Worm (Caenorhabditis elegans) whole organism, L1 larva: ENCODE measurements around the gene Y43F8C.17.

Experiments used
- F16B12.6 ChIP-seq: fragments of 150-350 bp; optimal IDR thresholded peaks from 2 replicates; lab custom pipeline; 2014; ENCODE audit warnings: missing biosample characterization, missing genetic modification characterization
- alr-1 ChIP-seq: fragments of 200-800 bp; sonication (Bioruptor generic); optimal IDR thresholded peaks from 2 replicates; lab custom pipeline; 2018; ENCODE audit warnings: borderline replicate concordance, mild to moderate bottlenecking, missing genetic modification characterization, missing compliant biosample characterization
- ama-1 ChIP-seq: fragments of 150-350 bp; optimal IDR thresholded peaks from 2 replicates; lab custom pipeline; 2014
- blmp-1 ChIP-seq: fragments of 150-350 bp; optimal IDR thresholded peaks from 2 replicates; lab custom pipeline; 2014; ENCODE audit warnings: missing biosample characterization, missing genetic modification characterization
- ceh-63 ChIP-seq: fragments of 200-800 bp; sonication (Bioruptor generic); optimal IDR thresholded peaks from 2 replicates; lab custom pipeline; 2018; ENCODE audit warnings: mild to moderate bottlenecking, missing genetic modification characterization, missing compliant biosample characterization
- ceh-90 ChIP-seq: sonication (generic microtip); optimal IDR thresholded peaks from 2 replicates; lab custom pipeline; 2016; ENCODE audit warnings: missing genetic modification characterization, missing compliant biosample characterization
- dpl-1 ChIP-seq, 3 experiments: fragments of 150-350 bp in 2 of 3; sonication (generic microtip) in 1 of 3; optimal IDR thresholded peaks; 2 replicates each; lab custom pipeline; 2014 to 2017; ENCODE audit warnings: missing biosample characterization in 3 of 3, missing genetic modification characterization in 3 of 3, missing genetic modification reagents in 3 of 3
- dsc-1 ChIP-seq: sonication (generic microtip); optimal IDR thresholded peaks from 2 replicates; lab custom pipeline; 2016; ENCODE audit warnings: mild to moderate bottlenecking, missing genetic modification characterization, missing compliant biosample characterization
- efl-1 ChIP-seq, 4 experiments: fragments of 150-350 bp; optimal IDR thresholded peaks in 3 of 4; peaks in 1 of 4; 1 replicate in 1 of 4; 2 replicates in 3 of 4; lab custom pipeline; 2014; ENCODE audit warnings: missing biosample characterization in 2 of 4, missing genetic modification characterization in 2 of 4, missing genetic modification reagents in 2 of 4
- efl-3 ChIP-seq: fragments of 200-800 bp; sonication (Bioruptor generic); optimal IDR thresholded peaks from 2 replicates; lab custom pipeline; 2018; ENCODE audit warnings: mild to moderate bottlenecking, missing genetic modification characterization, missing compliant biosample characterization
- egl-13 ChIP-seq: sonication (generic microtip); optimal IDR thresholded peaks from 2 replicates; lab custom pipeline; 2016; ENCODE audit warnings: missing genotype, missing genetic modification reagents, missing genetic modification characterization, missing compliant biosample characterization
- egl-27 ChIP-seq, 2 experiments: fragments of 150-350 bp in 1 of 2; sonication (generic microtip); optimal IDR thresholded peaks; 3 replicates each; lab custom pipeline; 2017 to 2018; ENCODE audit warnings: missing biosample characterization in 2 of 2, missing genetic modification characterization in 2 of 2, missing genetic modification reagents in 2 of 2
- fkh-10 ChIP-seq: sonication (generic microtip); optimal IDR thresholded peaks from 2 replicates; lab custom pipeline; 2017; ENCODE audit warnings: missing biosample characterization, missing genetic modification reagents, missing genetic modification characterization
- fkh-4 ChIP-seq: sonication (generic microtip); optimal IDR thresholded peaks from 2 replicates; lab custom pipeline; 2016; ENCODE audit warnings: missing compliant biosample characterization, missing genetic modification characterization, borderline replicate concordance
- fkh-8 ChIP-seq: sonication (generic microtip); optimal IDR thresholded peaks from 2 replicates; lab custom pipeline; 2016; ENCODE audit warnings: mild to moderate bottlenecking, missing genetic modification characterization, missing compliant biosample characterization
- grh-1 ChIP-seq: fragments of 200-800 bp; sonication (Bioruptor generic); IDR thresholded peaks from 2 replicates; pipeline ENCODE4 v1.3.6; 2022; ENCODE audit warnings: missing genetic modification reagents, missing genetic modification characterization, missing compliant biosample characterization
- hlh-4 ChIP-seq: sonication (generic microtip); optimal IDR thresholded peaks from 2 replicates; lab custom pipeline; 2016; ENCODE audit warnings: mild to moderate bottlenecking, missing genetic modification characterization, missing compliant biosample characterization
- hpl-2 ChIP-seq: fragments of 150-350 bp; optimal IDR thresholded peaks from 2 replicates; lab custom pipeline; 2014; ENCODE audit warnings: missing biosample characterization, missing genetic modification reagents, missing genetic modification characterization
- lin-13 ChIP-seq: fragments of 150-350 bp; optimal IDR thresholded peaks from 2 replicates; lab custom pipeline; 2014; ENCODE audit warnings: missing biosample characterization, missing genetic modification reagents, missing genetic modification characterization
- lin-15B ChIP-seq: fragments of 150-350 bp; sonication (generic microtip); optimal IDR thresholded peaks from 3 replicates; lab custom pipeline; 2014; ENCODE audit warnings: missing biosample characterization, missing genetic modification characterization
- lsy-2 ChIP-seq, 2 experiments: fragments of 150-350 bp; optimal IDR thresholded peaks; 2 replicates each; lab custom pipeline; 2014; ENCODE audit warnings: missing biosample characterization in 2 of 2, missing genetic modification characterization in 2 of 2
- mab-9 ChIP-seq: fragments of 200-800 bp; sonication (Bioruptor generic); IDR thresholded peaks from 2 replicates; pipeline ENCODE4 v1.3.6; 2022; ENCODE audit warnings: missing genetic modification reagents, missing genetic modification characterization, missing compliant biosample characterization
- mep-1 ChIP-seq: fragments of 150-350 bp; optimal IDR thresholded peaks from 2 replicates; lab custom pipeline; 2014; ENCODE audit warnings: missing biosample characterization, missing genetic modification characterization
- nhr-20 ChIP-seq: sonication (generic microtip); optimal IDR thresholded peaks from 2 replicates; lab custom pipeline; 2016; ENCODE audit warnings: mild to moderate bottlenecking, missing genetic modification characterization, missing compliant biosample characterization
- nhr-28 ChIP-seq: fragments of 150-350 bp; optimal IDR thresholded peaks from 2 replicates; lab custom pipeline; 2014; ENCODE audit warnings: missing biosample characterization, missing genetic modification characterization
- nhr-47 ChIP-seq: sonication (generic microtip); optimal IDR thresholded peaks from 2 replicates; lab custom pipeline; 2016; ENCODE audit warnings: mild to moderate bottlenecking, missing genetic modification characterization, moderate library complexity, missing compliant biosample characterization
- nhr-71 ChIP-seq: sonication (generic microtip); optimal IDR thresholded peaks from 2 replicates; lab custom pipeline; 2016; ENCODE audit warnings: mild to moderate bottlenecking, missing genetic modification characterization, moderate library complexity, missing compliant biosample characterization
- nhr-76 ChIP-seq: sonication (generic microtip); optimal IDR thresholded peaks from 2 replicates; lab custom pipeline; 2017; ENCODE audit warnings: missing biosample characterization, missing genetic modification characterization
- nhr-90 ChIP-seq: sonication (generic microtip); optimal IDR thresholded peaks from 2 replicates; lab custom pipeline; 2016; ENCODE audit warnings: mild to moderate bottlenecking, missing genetic modification characterization, missing compliant biosample characterization; ENCODE audit not compliant: poor library complexity
- pax-3 ChIP-seq: fragments of 200-800 bp; sonication (Bioruptor generic); optimal IDR thresholded peaks from 2 replicates; lab custom pipeline; 2018; ENCODE audit warnings: mild to moderate bottlenecking, missing genetic modification characterization, moderate library complexity, missing compliant biosample characterization
- pqm-1 ChIP-seq: sonication (generic microtip); optimal IDR thresholded peaks from 3 replicates; lab custom pipeline; 2017; ENCODE audit warnings: missing biosample characterization, missing genetic modification characterization
- skn-1 ChIP-seq: fragments of 150-350 bp; optimal IDR thresholded peaks from 2 replicates; lab custom pipeline; 2014; ENCODE audit warnings: missing biosample characterization, missing genetic modification characterization
- sox-4 ChIP-seq: sonication (generic microtip); optimal IDR thresholded peaks from 2 replicates; lab custom pipeline; 2016; ENCODE audit warnings: missing genetic modification characterization, missing compliant biosample characterization
- sptf-1 ChIP-seq: fragments of 150-350 bp; optimal IDR thresholded peaks from 2 replicates; lab custom pipeline; 2014; ENCODE audit warnings: missing biosample characterization, missing genetic modification characterization
- tbx-2 ChIP-seq: sonication (generic microtip); optimal IDR thresholded peaks from 2 replicates; lab custom pipeline; 2016; ENCODE audit warnings: missing genetic modification characterization, missing compliant biosample characterization
- tlp-1 ChIP-seq: fragments of 150-350 bp; optimal IDR thresholded peaks from 2 replicates; lab custom pipeline; 2014; ENCODE audit warnings: missing biosample characterization, missing genetic modification characterization
- unc-98 ChIP-seq: fragments of 200-800 bp; sonication (Bioruptor generic); IDR thresholded peaks from 2 replicates; pipeline ENCODE4 v1.3.6; 2022; ENCODE audit warnings: missing genetic modification characterization, missing compliant biosample characterization
- xbp-1 ChIP-seq: sonication (generic microtip); optimal IDR thresholded peaks from 2 replicates; lab custom pipeline; 2016; ENCODE audit warnings: missing genetic modification characterization, missing compliant biosample characterization
- zag-1 ChIP-seq: fragments of 150-350 bp; optimal IDR thresholded peaks from 2 replicates; lab custom pipeline; 2014; ENCODE audit warnings: missing biosample characterization, missing genetic modification characterization
- ztf-4 ChIP-seq: fragments of 150-350 bp; optimal IDR thresholded peaks from 2 replicates; lab custom pipeline; 2014; ENCODE audit warnings: missing biosample characterization, missing genetic modification characterization

The Y43F8C.17 gene

ce11 chrV:19668213-19668612 lies 47.7 kb upstream of the Y43F8C.17 start:
- TF ChIP-seq tbx-2 (tag; lab: Kevin White, UChicago) (no peak), tlp-1 (tag; lab: Kevin White, UChicago) (no peak), mab-9 (no peak), ceh-90 (tag; lab: Kevin White, UChicago) (no peak), blmp-1 (tag; lab: Kevin White, UChicago) (no peak), hpl-2 (GFP tag; lab: Kevin White, UChicago) (no peak), efl-1 (optimal IDR thresholded peaks at IDR 0.05; lab: Kevin White, UChicago) (no peak), efl-1 (GFP tag; optimal IDR thresholded peaks at IDR 0.05 in 1 of 2; lab: Kevin White, UChicago) (no peak), dsc-1 (tag; lab: Kevin White, UChicago) (peak; percentile 47), fkh-10 (no peak), nhr-47 (tag; lab: Kevin White, UChicago) (peak; percentile 44), fkh-8 (tag; lab: Kevin White, UChicago) (peak; percentile 91), nhr-71 (tag; lab: Kevin White, UChicago) (peak; percentile 63), fkh-4 (tag; lab: Kevin White, UChicago) (no peak), dpl-1 (GFP tag; optimal IDR thresholded peaks at IDR 0.05; lab: Kevin White, UChicago) (no peak), egl-27 (tag; optimal IDR thresholded peaks at IDR 0.05; lab: Kevin White, UChicago) (no peak), egl-13 (tag; lab: Kevin White, UChicago) (no peak), pax-3 (tag; lab: Kevin White, UChicago) (peak; percentile 5), nhr-28 (tag; lab: Kevin White, UChicago) (no peak)

- TF ChIP-seq mep-1 (tag; lab: Kevin White, UChicago) (no peak), dpl-1 (GFP tag; optimal IDR thresholded peaks at IDR 0.05; lab: Kevin White, UChicago) (no peak), tbx-2 (tag; lab: Kevin White, UChicago) (no peak), nhr-28 (tag; lab: Kevin White, UChicago) (no peak), F16B12.6 (no peak), ceh-63 (GFP tag; lab: Kevin White, UChicago) (no peak), egl-13 (tag; lab: Kevin White, UChicago) (no peak), alr-1 (tag; lab: Kevin White, UChicago) (no peak), nhr-90 (no peak), ama-1 (lab: Kevin White, UChicago) (no peak), nhr-47 (tag; lab: Kevin White, UChicago) (no peak), pqm-1 (no peak), grh-1 (no peak), ceh-90 (tag; lab: Kevin White, UChicago) (no peak), fkh-8 (tag; lab: Kevin White, UChicago) (no peak), lsy-2 (tag; optimal IDR thresholded peaks at IDR 0.05; lab: Kevin White, UChicago) (no peak), sox-4 (tag; lab: Kevin White, UChicago) (no peak)
- TF ChIP-seq, all 84 proteins: peak for 0
These were observed 46.0 kb upstream of the Y43F8C.17 start, which contains the start of gene Y43F8C.11 for ce11 chrV:19669959-19670358. Y43F8C.11 (plus strand) TSS chrV:19670259.

- TF ChIP-seq unc-98 (GFP tag; lab: Robert Waterston, UW): no peak
- TF ChIP-seq efl-3 (GFP tag; lab: Kevin White, UChicago): no peak
- no peak for TF ChIP-seq lin-13 (GFP tag; lab: Kevin White, UChicago)
- TF ChIP-seq skn-1: no peak
- TF ChIP-seq nhr-20 (tag; lab: Kevin White, UChicago): no peak
- no peak for TF ChIP-seq xbp-1 (tag; lab: Kevin White, UChicago)
- TF ChIP-seq sptf-1 (tag; lab: Kevin White, UChicago): no peak
- no peak for TF ChIP-seq lin-15B
- TF ChIP-seq dpl-1 (GFP tag; optimal IDR thresholded peaks at IDR 0.05; lab: Kevin White, UChicago): no peak
- TF ChIP-seq nhr-76 (tag; lab: Kevin White, UChicago): no peak
- TF ChIP-seq alr-1 (tag; lab: Kevin White, UChicago): no peak
- no peak for TF ChIP-seq dsc-1 (tag; lab: Kevin White, UChicago)
- no peak for TF ChIP-seq zag-1 (tag; lab: Kevin White, UChicago)
- no peak for TF ChIP-seq efl-1 (optimal IDR thresholded peaks at IDR 0.05; lab: Kevin White, UChicago)
- TF ChIP-seq efl-1 (GFP tag; optimal IDR thresholded peaks at IDR 0.05 in 1 of 2; lab: Kevin White, UChicago): no peak
- TF ChIP-seq ztf-4 (tag; lab: Kevin White, UChicago): no peak
- TF ChIP-seq hlh-4 (tag; lab: Kevin White, UChicago): no peak
- no peak for TF ChIP-seq mep-1 (tag; lab: Kevin White, UChicago)
These were observed 45.1 kb upstream of the Y43F8C.17 start for ce11 chrV:19670866-19671265.
